Fruit fly (Drosophila melanogaster) whole organism, embryonic: ENCODE data around the gene CG10019.

ENCODE experiments used
- BtbVII ChIP-seq: fragments of 200-800 bp; sonication (Bioruptor generic); optimal IDR thresholded peaks from 3 replicates; lab custom pipeline; 2017; ENCODE audit warnings: missing biosample characterization, mild to moderate bottlenecking, missing genetic modification characterization
- CG10431 ChIP-seq: fragments of 200-800 bp; sonication (Bioruptor generic); optimal IDR thresholded peaks from 3 replicates; lab custom pipeline; 2018; ENCODE audit warnings: missing biosample characterization, mild to moderate bottlenecking, missing genetic modification characterization
- CG11560 ChIP-seq: fragments of 200-800 bp; sonication (Bioruptor generic); IDR thresholded peaks from 3 replicates; pipeline ENCODE4 v1.3.6; 2022; ENCODE audit warnings: missing biosample characterization, missing genetic modification characterization
- CG12942 ChIP-seq: fragments of 200-800 bp; sonication (Bioruptor generic); optimal IDR thresholded peaks from 3 replicates; lab custom pipeline; 2016; ENCODE audit warnings: missing biosample characterization, missing genetic modification characterization
- CG15073 ChIP-seq: fragments of 200-800 bp; sonication (Bioruptor generic); optimal IDR thresholded peaks from 2 replicates; lab custom pipeline; 2016; ENCODE audit warnings: missing biosample characterization, missing genetic modification characterization
- CG17359 ChIP-seq: fragments of 200-800 bp; sonication (Bioruptor generic); optimal IDR thresholded peaks from 3 replicates; lab custom pipeline; 2018; ENCODE audit warnings: missing biosample characterization, mild to moderate bottlenecking, missing genetic modification characterization, moderate library complexity
- CG1832 ChIP-seq: fragments of 200-800 bp; sonication (Bioruptor generic); optimal IDR thresholded peaks from 2 replicates; lab custom pipeline; 2017; ENCODE audit warnings: missing biosample characterization, mild to moderate bottlenecking, missing genetic modification characterization, inconsistent platforms
- CG18476 ChIP-seq: fragments of 200-800 bp; sonication (Bioruptor generic); optimal IDR thresholded peaks from 2 replicates; lab custom pipeline; 2016; ENCODE audit warnings: missing biosample characterization, mild to moderate bottlenecking, missing genetic modification characterization
- CG2120 ChIP-seq: fragments of 200-800 bp; sonication (Bioruptor generic); optimal IDR thresholded peaks from 3 replicates; lab custom pipeline; 2016; ENCODE audit warnings: missing biosample characterization, missing genetic modification characterization
- CG2129 ChIP-seq: fragments of 200-800 bp; sonication (Bioruptor generic); IDR thresholded peaks from 2 replicates; pipeline ENCODE4 v1.3.6; 2022; ENCODE audit warnings: missing biosample characterization, missing genetic modification characterization; ENCODE audit not compliant: partially characterized antibody
- CG2199 ChIP-seq: fragments of 200-800 bp; sonication (Bioruptor generic); IDR thresholded peaks from 3 replicates; pipeline ENCODE4 v1.3.6; 2022; ENCODE audit warnings: missing biosample characterization, missing genetic modification characterization
- CG3065 ChIP-seq: fragments of 200-800 bp; sonication (Bioruptor generic); optimal IDR thresholded peaks from 2 replicates; lab custom pipeline; 2016; ENCODE audit warnings: missing biosample characterization, missing genetic modification characterization
- CG32532 ChIP-seq: fragments of 200-800 bp; sonication (Bioruptor generic); IDR thresholded peaks from 2 replicates; pipeline ENCODE4 v1.3.6; 2022; ENCODE audit warnings: missing biosample characterization, missing genetic modification characterization
- CG3726 ChIP-seq: fragments of 200-800 bp; sonication (Bioruptor generic); IDR thresholded peaks from 3 replicates; pipeline ENCODE4, ENCODE4 v1.3.6; 2022; ENCODE audit warnings: missing biosample characterization, missing genetic modification characterization
- CG8359 ChIP-seq: fragments of 200-800 bp; sonication (Bioruptor generic); optimal IDR thresholded peaks from 2 replicates; lab custom pipeline; 2017; ENCODE audit warnings: missing biosample characterization, mild to moderate bottlenecking, missing genetic modification characterization, borderline replicate concordance
- CG9797 ChIP-seq: fragments of 200-800 bp; sonication (Bioruptor generic); optimal IDR thresholded peaks from 3 replicates; lab custom pipeline; 2018; ENCODE audit warnings: missing biosample characterization, mild to moderate bottlenecking, missing genetic modification characterization
- CTCF ChIP-seq: fragments of 200-800 bp; sonication (Bioruptor generic); optimal IDR thresholded peaks from 2 replicates; lab custom pipeline; 2017; ENCODE audit warnings: missing biosample characterization, mild to moderate bottlenecking, missing genetic modification characterization, moderate library complexity
- Dek ChIP-seq: fragments of 200-800 bp; sonication (Bioruptor generic); optimal IDR thresholded peaks from 3 replicates; lab custom pipeline; 2019; ENCODE audit warnings: missing biosample characterization, mild to moderate bottlenecking, missing genetic modification characterization, moderate library complexity
- E2f1 ChIP-seq: fragments of 200-800 bp; sonication (Bioruptor generic); IDR thresholded peaks from 2 replicates; pipeline ENCODE4 v1.3.6; 2022; ENCODE audit warnings: missing biosample characterization, missing genetic modification characterization
- Elba2 ChIP-seq: fragments of 200-800 bp; sonication (Bioruptor generic); optimal IDR thresholded peaks from 3 replicates; lab custom pipeline; 2016; ENCODE audit warnings: missing biosample characterization, missing genetic modification characterization
- Ets97D ChIP-seq: fragments of 200-800 bp; sonication (Bioruptor generic); optimal IDR thresholded peaks from 3 replicates; lab custom pipeline; 2016; ENCODE audit warnings: missing biosample characterization, missing genetic modification characterization
- HLH3B ChIP-seq: fragments of 200-800 bp; sonication (Bioruptor generic); IDR thresholded peaks from 2 replicates; pipeline ENCODE4 v1.3.6; 2022; ENCODE audit warnings: missing biosample characterization, missing genetic modification characterization
- Mad ChIP-seq: fragments of 200-800 bp; sonication (Bioruptor generic); optimal IDR thresholded peaks from 2 replicates; lab custom pipeline; 2016; ENCODE audit warnings: missing biosample characterization, missing genetic modification characterization
- Sox100B ChIP-seq: fragments of 200-800 bp; sonication (Bioruptor generic); optimal IDR thresholded peaks from 3 replicates; lab custom pipeline; 2018; ENCODE audit warnings: missing biosample characterization, mild to moderate bottlenecking, missing genetic modification characterization
- Stat92E ChIP-seq, 3 experiments: fragments of >200 bp in 2 of 3; fragments of 200-800 bp in 1 of 3; sonication (Bioruptor generic) in 1 of 3; optimal IDR thresholded peaks; 2 replicates each; lab custom pipeline; 2017 to 2019; ENCODE audit warnings: missing biosample characterization in 3 of 3, missing genetic modification characterization in 3 of 3, mild to moderate bottlenecking in 1 of 3, moderate library complexity in 1 of 3
- abd-A ChIP-seq: fragments of 200-800 bp; sonication (Bioruptor generic); optimal IDR thresholded peaks from 3 replicates; lab custom pipeline; 2019; ENCODE audit warnings: missing biosample characterization, mild to moderate bottlenecking, missing genetic modification characterization, moderate library complexity
- bab2 ChIP-seq: fragments of 200-800 bp; sonication (Bioruptor generic); optimal IDR thresholded peaks from 2 replicates; lab custom pipeline; 2016; ENCODE audit warnings: missing biosample characterization, missing genetic modification characterization
- bigmax ChIP-seq: fragments of 200-800 bp; sonication (Bioruptor generic); optimal IDR thresholded peaks from 2 replicates; lab custom pipeline; 2018; ENCODE audit warnings: missing biosample characterization, mild to moderate bottlenecking, missing genetic modification characterization
- cas ChIP-seq: fragments of 200-800 bp; sonication (Bioruptor generic); IDR thresholded peaks from 2 replicates; pipeline ENCODE4 v1.3.6; 2022; ENCODE audit warnings: missing biosample characterization, missing genetic modification characterization
- cato ChIP-seq: fragments of 200-800 bp; sonication (Bioruptor generic); optimal IDR thresholded peaks from 2 replicates; lab custom pipeline; 2016; ENCODE audit warnings: missing biosample characterization, missing genetic modification characterization, borderline replicate concordance
- chinmo ChIP-seq: fragments of 200-800 bp; sonication (Bioruptor generic); IDR thresholded peaks from 4 replicates; pipeline ENCODE4 v1.3.6; 2022; ENCODE audit warnings: missing biosample characterization, missing genetic modification characterization; ENCODE audit not compliant: partially characterized antibody
- croc ChIP-seq: fragments of 200-800 bp; sonication (Bioruptor generic); conservative IDR thresholded peaks from 3 replicates; pipeline ENCODE4 v1.3.6; 2022; ENCODE audit warnings: missing biosample characterization, missing genetic modification characterization
- disco-r ChIP-seq: fragments of 200-800 bp; sonication (Bioruptor generic); optimal IDR thresholded peaks from 2 replicates; lab custom pipeline; 2016; ENCODE audit warnings: missing biosample characterization, missing genetic modification characterization
- dysf ChIP-seq: fragments of 200-800 bp; sonication (Bioruptor generic); IDR thresholded peaks from 3 replicates; pipeline ENCODE4 v1.3.6; 2022; ENCODE audit warnings: missing biosample characterization, missing genetic modification characterization
- fd96Cb ChIP-seq: fragments of 200-800 bp; sonication (Bioruptor generic); optimal IDR thresholded peaks from 2 replicates; lab custom pipeline; 2018; ENCODE audit warnings: missing biosample characterization, mild to moderate bottlenecking, missing genetic modification characterization, moderate library complexity
- fu2 ChIP-seq: fragments of 200-800 bp; sonication (Bioruptor generic); optimal IDR thresholded peaks from 2 replicates; lab custom pipeline; 2016; ENCODE audit warnings: missing biosample characterization, missing genetic modification characterization
- gro ChIP-seq: fragments of 200-800 bp; sonication (Bioruptor generic); optimal IDR thresholded peaks from 2 replicates; lab custom pipeline; 2016; ENCODE audit warnings: missing biosample characterization, missing genetic modification characterization
- kah ChIP-seq: fragments of 200-800 bp; sonication (Bioruptor generic); optimal IDR thresholded peaks from 2 replicates; lab custom pipeline; 2018; ENCODE audit warnings: missing biosample characterization, mild to moderate bottlenecking, missing genetic modification characterization
- onecut ChIP-seq: fragments of 200-800 bp; sonication (Bioruptor generic); IDR thresholded peaks from 2 replicates; pipeline ENCODE4 v1.3.6; 2022; ENCODE audit warnings: missing biosample characterization, missing genetic modification characterization
- org-1 ChIP-seq: fragments of 200-800 bp; sonication (Bioruptor generic); optimal IDR thresholded peaks from 2 replicates; lab custom pipeline; 2017; ENCODE audit warnings: missing biosample characterization, missing genetic modification characterization
- peb ChIP-seq: fragments of 200-800 bp; sonication (Bioruptor generic); IDR thresholded peaks from 2 replicates; pipeline ENCODE4 v1.3.6; 2022; ENCODE audit warnings: missing biosample characterization, missing genetic modification characterization
- pita ChIP-seq: fragments of 200-800 bp; sonication (Bioruptor generic); optimal IDR thresholded peaks from 2 replicates; lab custom pipeline; 2017; ENCODE audit warnings: missing biosample characterization, mild to moderate bottlenecking, missing genetic modification characterization
- pros ChIP-seq: fragments of 200-800 bp; sonication (Bioruptor generic); optimal IDR thresholded peaks from 3 replicates; lab custom pipeline; 2019; ENCODE audit warnings: missing biosample characterization, mild to moderate bottlenecking, missing genetic modification characterization, moderate library complexity
- ro ChIP-seq: fragments of 200-800 bp; sonication (Bioruptor generic); IDR thresholded peaks from 2 replicates; pipeline ENCODE4 v1.3.6; 2022; ENCODE audit warnings: missing biosample characterization, missing genetic modification characterization
- scrt ChIP-seq: fragments of 200-800 bp; sonication (Bioruptor generic); optimal IDR thresholded peaks from 2 replicates; lab custom pipeline; 2018; ENCODE audit warnings: missing biosample characterization, mild to moderate bottlenecking, missing genetic modification characterization, moderate library complexity
- sisA ChIP-seq: fragments of 200-800 bp; sonication (Bioruptor generic); IDR thresholded peaks from 2 replicates; pipeline ENCODE4 v1.3.6; 2022; ENCODE audit warnings: missing biosample characterization, missing genetic modification characterization
- so ChIP-seq: fragments of 200-800 bp; sonication (Bioruptor generic); IDR thresholded peaks from 3 replicates; pipeline ENCODE4 v1.3.6; 2022; ENCODE audit warnings: missing biosample characterization, missing genetic modification characterization
- tap ChIP-seq: fragments of 200-800 bp; optimal IDR thresholded peaks from 3 replicates; lab custom pipeline; 2019; ENCODE audit warnings: missing biosample characterization, mild to moderate bottlenecking, missing genetic modification characterization, moderate library complexity
- tio ChIP-seq: fragments of 200-800 bp; sonication (Bioruptor generic); optimal IDR thresholded peaks from 2 replicates; lab custom pipeline; 2017; ENCODE audit warnings: missing biosample characterization, missing genetic modification characterization, inconsistent platforms
- tll ChIP-seq, 2 experiments: fragments of 200-800 bp in 1 of 2; fragments of >200 bp in 1 of 2; sonication (Bioruptor generic) in 1 of 2; optimal IDR thresholded peaks; 2 replicates each; lab custom pipeline; 2017 to 2019; ENCODE audit warnings: missing biosample characterization in 2 of 2, missing genetic modification characterization in 2 of 2, mild to moderate bottlenecking in 1 of 2, moderate library complexity in 1 of 2

CG10019 gene

dm6 chr2L:3719414-3719959 is 10.8 kb upstream of the CG10019 start (continued):
- TF ChIP-seq so (GFP tag; lab: Robert Waterston, UW) (0 out of 3 replicates have a peak, but pooled peaks have one; percentile 33), Ets97D (GFP tag; lab: Kevin White, UChicago) (no peak), CG18476 (GFP tag; lab: Kevin White, UChicago) (no peak), CG11560 (tag; lab: Robert Waterston, UW) (no peak), CG17359 (tag; lab: Kevin White, UChicago) (peak; percentile 39), sisA (no peak), Mad (GFP tag; lab: Kevin White, UChicago) (no peak), tap (tag; lab: Kevin White, UChicago) (peak; percentile 17), CTCF (GFP tag; lab: Kevin White, UChicago) (peak; percentile 35), croc (GFP tag; lab: Robert Waterston, UW) (no peak), Sox100B (GFP tag; lab: Kevin White, UChicago) (peak; percentile 39), CG1832 (no peak), CG3726 (GFP tag; lab: Robert Waterston, UW) (no peak), CG8359 (GFP tag; lab: Kevin White, UChicago) (no peak), org-1 (GFP tag; lab: Kevin White, UChicago) (peak; percentile 0), BtbVII (GFP tag; lab: Kevin White, UChicago) (peak; percentile 36), CG10431 (GFP tag; lab: Kevin White, UChicago) (no peak), fd96Cb (tag; lab: Kevin White, UChicago) (peak; percentile 26), fu2 (GFP tag; lab: Kevin White, UChicago) (no peak), CG2120 (GFP tag; lab: Kevin White, UChicago) (peak; percentile 46), E2f1 (GFP tag; lab: Robert Waterston, UW) (no peak), Dek (tag; lab: Kevin White, UChicago) (no peak), CG12942 (GFP tag; lab: Kevin White, UChicago) (no peak), ro (GFP tag; lab: Robert Waterston, UW) (no peak)

dm6 chr2L:3729635-3730034 is 631 bp upstream of the CG10019 start:
- TF ChIP-seq CG2199 = no peak
- no peak for TF ChIP-seq pros (GFP tag; lab: Kevin White, UChicago)
- no peak for TF ChIP-seq peb (GFP tag; lab: Robert Waterston, UW)
- TF ChIP-seq tll (GFP tag; optimal IDR thresholded peaks at IDR 0.05; lab: Kevin White, UChicago) = no peak
- peak; percentile 41 for TF ChIP-seq kah (GFP tag; lab: Kevin White, UChicago)
- TF ChIP-seq chinmo (GFP tag; lab: Robert Waterston, UW) = 0 out of 4 replicates have a peak, but pooled peaks have one; percentile 40
- TF ChIP-seq CG15073 (GFP tag; lab: Kevin White, UChicago) = no peak
- TF ChIP-seq onecut (GFP tag; lab: Robert Waterston, UW) = no peak
- TF ChIP-seq CG32532 = no peak
- no peak for TF ChIP-seq CG8359 (GFP tag; lab: Kevin White, UChicago)
- no peak for TF ChIP-seq gro (GFP tag; lab: Kevin White, UChicago)
- TF ChIP-seq CG9797 (GFP tag; lab: Kevin White, UChicago) = no peak
- TF ChIP-seq CG3065 (GFP tag; lab: Kevin White, UChicago) = no peak
- no peak for TF ChIP-seq bigmax (GFP tag; lab: Kevin White, UChicago)
- TF ChIP-seq cato (GFP tag; lab: Kevin White, UChicago) = no peak
- peak; percentile 94 for TF ChIP-seq scrt (GFP tag; lab: Kevin White, UChicago)
- TF ChIP-seq disco-r (GFP tag; lab: Kevin White, UChicago) = no peak
- peak; percentile 70 for TF ChIP-seq abd-A
- no peak for TF ChIP-seq bab2 (GFP tag; lab: Kevin White, UChicago)
- no peak for TF ChIP-seq dysf (GFP tag; lab: Robert Waterston, UW)
- 0 out of 2 replicates have a peak, but pooled peaks have one; percentile 15 for TF ChIP-seq cas
- no peak for TF ChIP-seq CG2129
- TF ChIP-seq tio (GFP tag; lab: Kevin White, UChicago) = no peak
- no peak for TF ChIP-seq Stat92E (GFP tag; optimal IDR thresholded peaks at IDR 0.05; lab: Kevin White, UChicago)
- TF ChIP-seq HLH3B = no peak
- no peak for TF ChIP-seq Elba2 (GFP tag; lab: Kevin White, UChicago)
- TF ChIP-seq pita (GFP tag; lab: Kevin White, UChicago) = no peak
